Fruit fly (Drosophila melanogaster) whole organism, embryonic: ENCODE data around the gene CG7789.

Experiments used
- BEAF-32 ChIP-seq: fragments of 200-800 bp; sonication (Bioruptor generic); optimal IDR thresholded peaks from 3 replicates; lab custom pipeline; 2017; ENCODE audit warnings: missing biosample characterization, missing genetic modification characterization, mild to moderate bottlenecking, moderate library complexity, missing genetic modification reagents
- CG10366 ChIP-seq: fragments of 200-800 bp; sonication (Bioruptor generic); IDR thresholded peaks from 2 replicates; pipeline ENCODE4 v1.3.6; 2022; ENCODE audit warnings: missing biosample characterization, missing genetic modification characterization
- CG10462 ChIP-seq: fragments of 200-800 bp; sonication (Bioruptor generic); optimal IDR thresholded peaks from 2 replicates; lab custom pipeline; 2016; ENCODE audit warnings: missing biosample characterization, missing genetic modification characterization
- CG10959 ChIP-seq: fragments of 200-800 bp; sonication (Bioruptor generic); IDR thresholded peaks from 2 replicates; pipeline ENCODE4 v1.3.6; 2022; ENCODE audit warnings: missing biosample characterization, missing genetic modification characterization
- CG12659 ChIP-seq: fragments of 200-800 bp; sonication (Bioruptor generic); optimal IDR thresholded peaks from 3 replicates; lab custom pipeline; 2017; ENCODE audit warnings: mild to moderate bottlenecking, missing biosample characterization, missing genetic modification reagents, missing genetic modification characterization
- CG13287 ChIP-seq: fragments of 200-800 bp; sonication (Bioruptor generic); IDR thresholded peaks from 2 replicates; pipeline ENCODE4 v1.3.6; 2022; ENCODE audit warnings: missing biosample characterization, missing genetic modification characterization; ENCODE audit not compliant: partially characterized antibody
- CG13894 ChIP-seq: fragments of 200-800 bp; sonication (Bioruptor generic); optimal IDR thresholded peaks from 3 replicates; lab custom pipeline; 2018; ENCODE audit warnings: missing biosample characterization, mild to moderate bottlenecking, missing genetic modification characterization, moderate library complexity
- CG14441 ChIP-seq: fragments of 200-800 bp; sonication (Bioruptor generic); IDR thresholded peaks from 2 replicates; pipeline ENCODE4 v1.3.6; 2022; ENCODE audit warnings: missing biosample characterization, missing genetic modification characterization
- CG17186 ChIP-seq: fragments of 200-800 bp; sonication (Bioruptor generic); optimal IDR thresholded peaks from 3 replicates; lab custom pipeline; 2017; ENCODE audit warnings: missing biosample characterization, missing genetic modification reagents, missing genetic modification characterization
- CG18764 ChIP-seq: fragments of 200-800 bp; sonication (Bioruptor generic); optimal IDR thresholded peaks from 3 replicates; lab custom pipeline; 2016; ENCODE audit warnings: missing biosample characterization, missing genetic modification characterization
- CG3847 ChIP-seq: fragments of 200-800 bp; sonication (Bioruptor generic); IDR thresholded peaks from 2 replicates; pipeline ENCODE4 v1.3.6; 2022; ENCODE audit warnings: missing biosample characterization, missing genetic modification characterization
- CG42726 ChIP-seq: fragments of 200-800 bp; sonication (Bioruptor generic); IDR thresholded peaks from 2 replicates; pipeline ENCODE4 v1.3.6; 2022; ENCODE audit warnings: missing biosample characterization, missing genetic modification characterization; ENCODE audit not compliant: partially characterized antibody
- CG6791 ChIP-seq: fragments of 200-800 bp; sonication (Bioruptor generic); IDR thresholded peaks from 3 replicates; pipeline ENCODE4 v1.3.6; 2022; ENCODE audit warnings: missing biosample characterization, missing genetic modification characterization; ENCODE audit not compliant: partially characterized antibody
- CG7963 ChIP-seq: fragments of 200-800 bp; sonication (Bioruptor generic); IDR thresholded peaks from 3 replicates; pipeline ENCODE4 v1.3.6; 2022; ENCODE audit warnings: missing biosample characterization, missing genetic modification characterization; ENCODE audit not compliant: partially characterized antibody
- CHES-1-like ChIP-seq: fragments of 200-800 bp; sonication (Bioruptor generic); optimal IDR thresholded peaks from 2 replicates; lab custom pipeline; 2016; ENCODE audit warnings: missing biosample characterization, missing genetic modification characterization
- Camta ChIP-seq: fragments of 200-800 bp; sonication (Bioruptor generic); optimal IDR thresholded peaks from 2 replicates; lab custom pipeline; 2016; ENCODE audit warnings: missing biosample characterization, missing genetic modification characterization
- Dbx ChIP-seq: fragments of 200-800 bp; sonication (Bioruptor generic); IDR thresholded peaks from 3 replicates; pipeline ENCODE4 v1.3.6; 2022; ENCODE audit warnings: missing biosample characterization, missing genetic modification characterization
- Dll ChIP-seq: fragments of 200-800 bp; sonication (Bioruptor generic); IDR thresholded peaks from 4 replicates; pipeline ENCODE4 v1.3.6; 2022; ENCODE audit warnings: missing biosample characterization, missing genetic modification characterization; ENCODE audit not compliant: partially characterized antibody
- Doc2 ChIP-seq: fragments of 200-800 bp; sonication (Bioruptor generic); IDR thresholded peaks from 2 replicates; pipeline ENCODE4 v1.3.6; 2022; ENCODE audit warnings: missing biosample characterization, missing genetic modification characterization
- Doc3 ChIP-seq: fragments of 200-800 bp; sonication (Bioruptor generic); IDR thresholded peaks from 3 replicates; pipeline ENCODE4 v1.3.6; 2022; ENCODE audit warnings: missing biosample characterization, missing genetic modification characterization; ENCODE audit not compliant: partially characterized antibody
- E2f1 ChIP-seq: fragments of 200-800 bp; sonication (Bioruptor generic); IDR thresholded peaks from 2 replicates; pipeline ENCODE4 v1.3.6; 2022; ENCODE audit warnings: missing biosample characterization, missing genetic modification characterization
- E2f2 ChIP-seq: fragments of 200-800 bp; sonication (Bioruptor generic); IDR thresholded peaks from 2 replicates; pipeline ENCODE4 v1.3.6; 2022; ENCODE audit warnings: missing biosample characterization, missing genetic modification characterization
- HLH4C ChIP-seq: fragments of 200-800 bp; sonication (Bioruptor generic); IDR thresholded peaks from 3 replicates; pipeline ENCODE4 v1.3.6; 2022; ENCODE audit warnings: missing biosample characterization, missing genetic modification characterization; ENCODE audit not compliant: partially characterized antibody
- MESR4 ChIP-seq: fragments of 200-800 bp; sonication (Bioruptor generic); optimal IDR thresholded peaks from 2 replicates; lab custom pipeline; 2018; ENCODE audit warnings: missing biosample characterization, mild to moderate bottlenecking, missing genetic modification characterization, moderate library complexity
- Med ChIP-seq: fragments of 200-800 bp; sonication (Bioruptor generic); peaks from one replicate; lab custom pipeline; 2016; ENCODE audit warnings: missing biosample characterization, missing genetic modification characterization, mild to moderate bottlenecking, inconsistent platforms, moderate library complexity
- NK7.1 ChIP-seq: fragments of 200-800 bp; sonication (Bioruptor generic); optimal IDR thresholded peaks from 3 replicates; lab custom pipeline; 2016; ENCODE audit warnings: missing biosample characterization, missing genetic modification characterization
- Opbp ChIP-seq: fragments of 200-800 bp; sonication (Bioruptor generic); IDR thresholded peaks from 3 replicates; pipeline ENCODE4 v1.3.6; 2022; ENCODE audit warnings: missing biosample characterization, missing genetic modification characterization; ENCODE audit not compliant: partially characterized antibody
- Scr ChIP-seq: fragments of 200-800 bp; sonication (Bioruptor generic); IDR thresholded peaks from 2 replicates; pipeline ENCODE4 v1.3.6; 2022; ENCODE audit warnings: missing biosample characterization, missing genetic modification characterization; ENCODE audit not compliant: partially characterized antibody
- Side ChIP-seq: fragments of 200-800 bp; sonication (Bioruptor generic); optimal IDR thresholded peaks from 2 replicates; lab custom pipeline; 2016; ENCODE audit warnings: missing biosample characterization, missing genetic modification characterization
- Sry-β ChIP-seq: fragments of 200-800 bp; sonication (Bioruptor generic); optimal IDR thresholded peaks from 2 replicates; lab custom pipeline; 2018; ENCODE audit warnings: missing biosample characterization, mild to moderate bottlenecking, missing genetic modification characterization, moderate library complexity
- Sry-δ ChIP-seq: fragments of 200-800 bp; sonication (Bioruptor generic); optimal IDR thresholded peaks from 2 replicates; lab custom pipeline; 2016; ENCODE audit warnings: missing biosample characterization, missing genetic modification characterization
- bsh ChIP-seq, 2 experiments: fragments of 200-800 bp; sonication (Bioruptor generic); optimal IDR thresholded peaks; 2 replicates each; lab custom pipeline; 2017 to 2018; ENCODE audit warnings: mild to moderate bottlenecking in 2 of 2, missing biosample characterization in 2 of 2, missing genetic modification characterization in 2 of 2, moderate library complexity in 1 of 2
- chinmo ChIP-seq: fragments of 200-800 bp; sonication (Bioruptor generic); IDR thresholded peaks from 4 replicates; pipeline ENCODE4 v1.3.6; 2022; ENCODE audit warnings: missing biosample characterization, missing genetic modification characterization; ENCODE audit not compliant: partially characterized antibody
- chn ChIP-seq: fragments of 200-800 bp; sonication (Bioruptor generic); optimal IDR thresholded peaks from 2 replicates; lab custom pipeline; 2016; ENCODE audit warnings: missing biosample characterization, missing genetic modification characterization
- da ChIP-seq: fragments of 200-800 bp; sonication (Bioruptor generic); optimal IDR thresholded peaks from 2 replicates; lab custom pipeline; 2016; ENCODE audit warnings: missing biosample characterization, missing genetic modification characterization
- dan ChIP-seq: fragments of 200-800 bp; sonication (Bioruptor generic); IDR thresholded peaks from 2 replicates; pipeline ENCODE4 v1.3.6; 2022; ENCODE audit warnings: missing biosample characterization, missing genetic modification characterization
- dpn ChIP-seq, 2 experiments: fragments of 200-800 bp; sonication (Bioruptor generic); optimal IDR thresholded peaks; 3 replicates each; lab custom pipeline; 2016; ENCODE audit warnings: missing biosample characterization in 2 of 2, missing genetic modification characterization in 2 of 2
- en ChIP-seq: fragments of 200-800 bp; sonication (Bioruptor generic); optimal IDR thresholded peaks from 2 replicates; lab custom pipeline; 2016; ENCODE audit warnings: missing biosample characterization, missing genetic modification characterization
- gce ChIP-seq: fragments of 200-800 bp; sonication (Bioruptor generic); IDR thresholded peaks from 3 replicates; pipeline ENCODE4 v1.3.6; 2022; ENCODE audit warnings: missing biosample characterization, missing genetic modification characterization
- gfzf ChIP-seq: fragments of 200-800 bp; sonication (Bioruptor generic); optimal IDR thresholded peaks from 2 replicates; lab custom pipeline; 2016; ENCODE audit warnings: missing biosample characterization, mild to moderate bottlenecking, missing genetic modification characterization, moderate library complexity
- inv ChIP-seq: fragments of 200-800 bp; sonication (Bioruptor generic); IDR thresholded peaks from 2 replicates; pipeline ENCODE4 v1.3.6; 2022; ENCODE audit warnings: missing biosample characterization, missing genetic modification characterization; ENCODE audit not compliant: partially characterized antibody
- jumu ChIP-seq: fragments of 200-800 bp; sonication (Bioruptor generic); optimal IDR thresholded peaks from 3 replicates; lab custom pipeline; 2016; ENCODE audit warnings: missing biosample characterization, missing genetic modification characterization
- knrl ChIP-seq: fragments of 200-800 bp; sonication (Bioruptor generic); IDR thresholded peaks from 3 replicates; pipeline ENCODE4 v1.3.6; 2022; ENCODE audit warnings: missing biosample characterization, missing genetic modification characterization; ENCODE audit not compliant: partially characterized antibody
- onecut ChIP-seq: fragments of 200-800 bp; sonication (Bioruptor generic); IDR thresholded peaks from 2 replicates; pipeline ENCODE4 v1.3.6; 2022; ENCODE audit warnings: missing biosample characterization, missing genetic modification characterization
- rib ChIP-seq: fragments of 200-800 bp; sonication (Bioruptor generic); IDR thresholded peaks from 2 replicates; pipeline ENCODE4 v1.3.6; 2022; ENCODE audit warnings: missing biosample characterization, missing genetic modification characterization
- sens ChIP-seq: fragments of 200-800 bp; sonication (Bioruptor generic); peaks from one replicate; lab custom pipeline; 2016; ENCODE audit warnings: missing biosample characterization, missing genetic modification characterization
- sima ChIP-seq: fragments of 200-800 bp; sonication (Bioruptor generic); optimal IDR thresholded peaks from 2 replicates; lab custom pipeline; 2016; ENCODE audit warnings: missing biosample characterization, missing genetic modification characterization
- unc-4 ChIP-seq: fragments of 200-800 bp; sonication (Bioruptor generic); IDR thresholded peaks from 2 replicates; pipeline ENCODE4 v1.3.6; 2022; ENCODE audit warnings: missing biosample characterization, missing genetic modification characterization; ENCODE audit not compliant: partially characterized antibody

The CG7789 gene

DNA sequence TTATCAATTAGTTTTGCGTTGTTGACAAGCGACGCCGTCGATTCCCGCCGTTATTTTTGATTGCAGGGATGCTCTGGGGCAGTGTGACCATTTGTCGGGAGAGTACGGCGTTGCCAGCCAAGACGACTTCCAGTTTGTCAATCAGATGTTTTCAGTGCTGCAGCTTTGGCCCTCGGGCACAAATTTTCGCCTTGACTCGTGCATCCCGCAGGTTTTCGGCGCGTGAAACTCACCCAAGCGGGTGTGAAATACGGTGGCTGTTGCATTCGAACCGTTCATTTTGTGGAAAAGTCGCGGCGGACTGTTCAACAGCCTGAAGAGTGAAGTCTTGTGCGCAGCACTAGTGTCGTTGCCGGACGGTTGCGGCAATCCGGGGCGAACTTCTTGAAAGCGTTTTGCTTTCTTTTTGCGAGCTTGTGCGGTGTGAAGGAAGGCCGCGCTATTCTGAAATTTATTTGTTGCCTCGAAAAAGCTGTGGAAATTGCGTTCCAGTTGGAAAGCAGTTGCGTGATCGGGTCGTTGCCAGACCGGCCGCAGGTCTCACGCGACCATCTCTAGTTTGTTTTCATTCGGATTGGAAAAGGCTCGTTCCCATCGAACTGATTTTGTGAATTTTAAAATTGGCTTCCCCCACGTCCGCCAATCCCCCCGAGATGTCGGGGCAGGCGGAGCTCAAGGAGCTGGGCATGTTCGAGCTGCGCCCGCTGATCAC, 3.8 kb downstream of the CG7789 start, which contains the start of the genes ca and ncd:
Gene ca, plus strand, starts transcription at position 130 of the 712 bp plus-strand sequence.
Gene ncd, minus strand, starts transcription at position 446 of the 712 bp plus-strand sequence.
- TF ChIP-seq Dbx (GFP tag; lab: Robert Waterston, UW) = no peak
- peak; percentile 38; the same call in 1 of the 2 replicates for TF ChIP-seq CG3847 (GFP tag; lab: Robert Waterston, UW)
- TF ChIP-seq dan = no peak
- no peak for TF ChIP-seq sima (GFP tag; lab: Kevin White, UChicago)
- peak; percentile 8; the same call in 1 of the 2 replicates for TF ChIP-seq E2f1
- peak; percentile 57; the same call in 2 of the 3 replicates for TF ChIP-seq knrl (GFP tag; lab: Robert Waterston, UW)
- no peak for TF ChIP-seq bsh (GFP tag; optimal IDR thresholded peaks at IDR 0.05; lab: Kevin White, UChicago)
- no peak for TF ChIP-seq CG18764 (GFP tag; lab: Kevin White, UChicago)
- peak; percentile 30; the same call in 2 of the 3 replicates for TF ChIP-seq HLH4C (GFP tag; lab: Robert Waterston, UW)
- 0 out of 4 replicates have a peak, but pooled peaks have one; percentile 64 for TF ChIP-seq chinmo (GFP tag; lab: Robert Waterston, UW)
- peak; percentile 71 for TF ChIP-seq unc-4 (GFP tag; lab: Robert Waterston, UW)
- peak; percentile 57; the same call in 1 of the 2 replicates for TF ChIP-seq CG42726 (GFP tag; lab: Robert Waterston, UW)
- TF ChIP-seq inv (GFP tag; lab: Robert Waterston, UW) = peak; percentile 70
- TF ChIP-seq Side (GFP tag; lab: Kevin White, UChicago) = peak; percentile 3
- TF ChIP-seq gce (GFP tag; lab: Robert Waterston, UW) = no peak
- peak; percentile 59 for TF ChIP-seq gfzf (GFP tag; lab: Kevin White, UChicago)
- no peak for TF ChIP-seq en (GFP tag; lab: Kevin White, UChicago)
- no peak for TF ChIP-seq Doc2 (GFP tag; lab: Robert Waterston, UW)
- TF ChIP-seq CG17186 = peak; percentile 6
- peak; percentile 62 for TF ChIP-seq Opbp (GFP tag; lab: Robert Waterston, UW)
- 0 out of 3 replicates have a peak, but pooled peaks have one; percentile 42 for TF ChIP-seq Doc3 (GFP tag; lab: Robert Waterston, UW)
- no peak; the same call in 1 of the 2 replicates for TF ChIP-seq onecut (GFP tag; lab: Robert Waterston, UW)
- peak; percentile 62 for TF ChIP-seq jumu (GFP tag; lab: Kevin White, UChicago)
- TF ChIP-seq rib (GFP tag; lab: Robert Waterston, UW) = no peak
- peak; percentile 61; the same call in 1 of the 3 replicates for TF ChIP-seq CG7963 (GFP tag; lab: Robert Waterston, UW)
- TF ChIP-seq E2f2 (GFP tag; lab: Robert Waterston, UW) = peak; percentile 85
- peak; percentile 62 for TF ChIP-seq Sry-β (GFP tag; lab: Kevin White, UChicago)
- no peak for TF ChIP-seq da (GFP tag; lab: Kevin White, UChicago)
- TF ChIP-seq Med (GFP tag; lab: Kevin White, UChicago) = peak; percentile 63
- no peak for TF ChIP-seq CG10959 (GFP tag; lab: Robert Waterston, UW)
- no peak for TF ChIP-seq chn (GFP tag; lab: Kevin White, UChicago)
- no peak for TF ChIP-seq CG10462
- TF ChIP-seq CG10366 (GFP tag; lab: Robert Waterston, UW) = no peak
- peak; percentile 21 for TF ChIP-seq CG12659 (GFP tag; lab: Kevin White, UChicago)
- peak; percentile 82 for TF ChIP-seq BEAF-32 (GFP tag; lab: Kevin White, UChicago)
- TF ChIP-seq Camta (GFP tag; lab: Kevin White, UChicago) = no peak
- peak; percentile 80 for TF ChIP-seq CG13287 (GFP tag; lab: Robert Waterston, UW)
- TF ChIP-seq CG14441 (GFP tag; lab: Robert Waterston, UW) = no peak
- peak; percentile 48 for TF ChIP-seq MESR4 (GFP tag; lab: Kevin White, UChicago)
- TF ChIP-seq Scr = peak; percentile 72
- peak; percentile 47 for TF ChIP-seq sens (GFP tag; lab: Kevin White, UChicago)
- peak; percentile 74 for TF ChIP-seq Dll (GFP tag; lab: Robert Waterston, UW)
- 0 out of 3 replicates have a peak, but pooled peaks have one; percentile 44 for TF ChIP-seq CG6791 (GFP tag; lab: Robert Waterston, UW)
- TF ChIP-seq CHES-1-like (GFP tag; lab: Kevin White, UChicago) = peak; percentile 49
- TF ChIP-seq NK7.1 (GFP tag; lab: Kevin White, UChicago) = no peak
- TF ChIP-seq CG13894 = no peak
- TF ChIP-seq Sry-δ (GFP tag; lab: Kevin White, UChicago) = peak; percentile 87
- peak in 1 of 2 experiments; percentile 12 for TF ChIP-seq dpn (GFP tag; optimal IDR thresholded peaks at IDR 0.05; lab: Kevin White, UChicago)
